Worm (Caenorhabditis elegans) whole organism, late embryonic: ENCODE results near the gene hlh-14.
A peak's percentile ranks its signal among the peaks of the same experiment; 100 is the strongest.

ENCODE experiments used
- ama-1 ChIP-seq: fragments of 150-350 bp; optimal IDR thresholded peaks from 2 replicates; lab custom pipeline; 2014
- ceh-18 ChIP-seq: sonication (generic microtip); optimal IDR thresholded peaks from 2 replicates; lab custom pipeline; 2016; ENCODE audit warnings: missing genetic modification characterization, missing compliant biosample characterization
- ceh-30 ChIP-seq: fragments of 150-350 bp; optimal IDR thresholded peaks from 2 replicates; lab custom pipeline; 2014; ENCODE audit warnings: missing biosample characterization, missing genetic modification characterization
- dve-1 ChIP-seq: sonication (generic microtip); optimal IDR thresholded peaks from 2 replicates; lab custom pipeline; 2017; ENCODE audit warnings: antibody characterized with exemption, mild to moderate bottlenecking, missing genetic modification characterization, missing compliant biosample characterization
- elt-2 ChIP-seq: sonication (generic microtip); optimal IDR thresholded peaks from 2 replicates; lab custom pipeline; 2016; ENCODE audit warnings: missing genetic modification reagents, missing genetic modification characterization, missing compliant biosample characterization
- gmeb-2 ChIP-seq: sonication (generic microtip); optimal IDR thresholded peaks from 2 replicates; lab custom pipeline; 2016; ENCODE audit warnings: missing genetic modification characterization, inconsistent platforms, missing compliant biosample characterization
- hlh-15 ChIP-seq: sonication (generic microtip); optimal IDR thresholded peaks from 2 replicates; lab custom pipeline; 2016; ENCODE audit warnings: missing genetic modification characterization, missing compliant biosample characterization
- nhr-232 ChIP-seq: sonication (generic microtip); optimal IDR thresholded peaks from 2 replicates; lab custom pipeline; 2016; ENCODE audit warnings: missing genetic modification characterization, missing compliant biosample characterization
- pag-3 ChIP-seq: sonication (generic microtip); optimal IDR thresholded peaks from 2 replicates; lab custom pipeline; 2016; ENCODE audit warnings: missing compliant biosample characterization, missing genetic modification characterization, borderline replicate concordance
- pqm-1 ChIP-seq: sonication (generic microtip); optimal IDR thresholded peaks from 2 replicates; lab custom pipeline; 2016; ENCODE audit warnings: missing genetic modification characterization, missing compliant biosample characterization
- sdc-2 ChIP-seq: sonication (generic microtip); optimal IDR thresholded peaks from 2 replicates; lab custom pipeline; 2016; ENCODE audit warnings: missing genotype, missing genetic modification characterization, missing compliant biosample characterization
- unc-55 ChIP-seq: sonication (generic microtip); optimal IDR thresholded peaks from 2 replicates; lab custom pipeline; 2017; ENCODE audit warnings: missing biosample characterization, missing genetic modification reagents, missing genetic modification characterization
- unc-86 ChIP-seq: sonication (generic microtip); optimal IDR thresholded peaks from 2 replicates; lab custom pipeline; 2016; ENCODE audit warnings: missing genetic modification characterization, missing compliant biosample characterization
- zip-5 ChIP-seq: sonication (generic microtip); optimal IDR thresholded peaks from 2 replicates; lab custom pipeline; 2016; ENCODE audit warnings: missing genetic modification characterization, missing compliant biosample characterization

DNA sequence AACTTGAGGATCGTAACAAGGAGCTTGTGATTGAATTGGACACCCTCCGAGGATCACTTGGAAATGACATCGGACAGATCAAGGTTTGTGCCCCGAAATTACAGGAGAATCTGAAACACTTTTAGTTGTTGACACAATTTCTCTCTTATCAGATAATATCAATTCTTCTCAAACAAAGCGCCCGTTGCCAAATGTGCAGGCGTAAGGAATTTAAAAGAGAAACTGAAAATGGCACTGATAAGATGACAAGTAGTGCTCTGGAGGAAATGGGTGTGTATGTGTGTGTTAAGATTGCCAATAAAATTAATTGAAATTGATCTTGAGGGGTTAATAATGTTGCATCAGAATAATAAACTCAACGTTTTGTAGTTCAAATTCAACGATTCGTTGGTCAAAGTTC, 12.7 kb upstream of the hlh-14 start:
- no peak for TF ChIP-seq ama-1 (lab: Kevin White, UChicago)
- no peak for TF ChIP-seq unc-55 (GFP tag; lab: Kevin White, UChicago)
- no peak for TF ChIP-seq pqm-1 (tag; lab: Kevin White, UChicago)
- no peak for TF ChIP-seq pag-3 (tag; lab: Kevin White, UChicago)
- no peak for TF ChIP-seq hlh-15 (tag; lab: Kevin White, UChicago)
- TF ChIP-seq ceh-30 = no peak
- no peak for TF ChIP-seq unc-86 (tag; lab: Kevin White, UChicago)
- no peak for TF ChIP-seq nhr-232
- no peak for TF ChIP-seq gmeb-2 (tag; lab: Kevin White, UChicago)
- peak; percentile 83 for TF ChIP-seq elt-2 (tag; lab: Kevin White, UChicago)
- TF ChIP-seq zip-5 (tag; lab: Kevin White, UChicago) = no peak
- TF ChIP-seq sdc-2 (tag; lab: Kevin White, UChicago) = no peak
- TF ChIP-seq dve-1 (tag; lab: Kevin White, UChicago) = no peak
- no peak for TF ChIP-seq ceh-18 (tag; lab: Kevin White, UChicago)
